Fruit fly (Drosophila melanogaster): Measurements from ENCODE around the gene CG14963.
A peak's percentile ranks its signal among the peaks of the same experiment; 100 is the strongest.

Gene CG14963

dm6 chr3L:3194059-3194458, 21.7 kb upstream of the CG14963 start (continued):
- TF ChIP-seq Nf-YB (GFP tag; optimal IDR thresholded peaks at IDR 0.05) (peak; percentile 82), Bgb (GFP tag; IDR thresholded peaks at IDR 0.05; ENCODE audit: partially characterized antibody) (no peak), crol (GFP tag; IDR thresholded peaks at IDR 0.05) (peak; percentile 53), dati (GFP tag; IDR thresholded peaks at IDR 0.05) (peak; percentile 78; the same call in 1 of the 2 replicates), al (GFP tag; IDR thresholded peaks at IDR 0.05) (peak; percentile 80), CG3838 (GFP tag; optimal IDR thresholded peaks at IDR 0.05) (peak; percentile 56), CG7556 (GFP tag; optimal IDR thresholded peaks at IDR 0.05) (peak; percentile 92), gsb-n (tag; optimal IDR thresholded peaks at IDR 0.05) (peak; percentile 93), CG1647 (GFP tag; optimal IDR thresholded peaks at IDR 0.05) (peak; percentile 72), sima (GFP tag; optimal IDR thresholded peaks at IDR 0.05) (no peak), Elba2 (GFP tag; optimal IDR thresholded peaks at IDR 0.05) (peak; percentile 55), CG15696 (tag; optimal IDR thresholded peaks at IDR 0.05) (peak; percentile 80), Lhr (GFP tag; optimal IDR thresholded peaks at IDR 0.05) (peak; percentile 78), CG10462 (GFP tag; optimal IDR thresholded peaks at IDR 0.05) (peak; percentile 80), CG13624 (GFP tag; optimal IDR thresholded peaks at IDR 0.05) (peak; percentile 23), HLH54F (GFP tag; optimal IDR thresholded peaks at IDR 0.05) (peak; percentile 48), Adf1 (GFP tag; IDR thresholded peaks at IDR 0.05) (peak; percentile 70), CG12744 (GFP tag; optimal IDR thresholded peaks at IDR 0.05) (peak; percentile 3), cad (GFP tag; optimal IDR thresholded peaks at IDR 0.05) (no peak), ranshi (GFP tag; IDR thresholded peaks at IDR 0.05) (peak; percentile 95), Awh (GFP tag; IDR thresholded peaks at IDR 0.05) (peak; percentile 96), Six4 (GFP tag; optimal IDR thresholded peaks at IDR 0.05) (peak; percentile 91), CG7987 (GFP tag; optimal IDR thresholded peaks at IDR 0.05) (peak; percentile 89), CG9876 (GFP tag; optimal IDR thresholded peaks at IDR 0.05) (no peak), Blimp-1 (GFP tag; optimal IDR thresholded peaks at IDR 0.05) (peak; percentile 90), CG5245 (GFP tag; optimal IDR thresholded peaks at IDR 0.05) (peak; percentile 87), NC2α (GFP tag; optimal IDR thresholded peaks at IDR 0.05) (no peak), CG8388 (GFP tag; optimal IDR thresholded peaks at IDR 0.05) (peak; percentile 95), CG17802 (tag; optimal IDR thresholded peaks at IDR 0.05) (peak; percentile 78), Vsx1 (GFP tag; optimal IDR thresholded peaks at IDR 0.05) (peak; percentile 86), Chrac-16 (GFP tag; optimal IDR thresholded peaks at IDR 0.05) (peak; percentile 87), H15 (GFP tag; IDR thresholded peaks at IDR 0.05) (peak; percentile 91), jing (GFP tag; optimal IDR thresholded peaks at IDR 0.05) (peak; percentile 82), ab (GFP tag; optimal IDR thresholded peaks at IDR 0.05) (no peak), CG8478 (optimal IDR thresholded peaks at IDR 0.05) (no peak), gce (GFP tag; IDR thresholded peaks at IDR 0.05) (peak; percentile 86), Taf1 (GFP tag; IDR thresholded peaks at IDR 0.05) (peak; percentile 77), inv (GFP tag; IDR thresholded peaks at IDR 0.05; ENCODE audit: partially characterized antibody) (no peak), CG7928 (GFP tag; optimal IDR thresholded peaks at IDR 0.05) (peak; percentile 50), CG3065 (GFP tag; optimal IDR thresholded peaks at IDR 0.05) (peak; percentile 63), CG11398 (GFP tag; optimal IDR thresholded peaks at IDR 0.05) (peak; percentile 13), Stat92E (GFP tag; optimal IDR thresholded peaks at IDR 0.05) (no peak), Dip3 (GFP tag; optimal IDR thresholded peaks at IDR 0.05) (peak; percentile 61), mam (GFP tag; optimal IDR thresholded peaks at IDR 0.05) (peak; percentile 57), CG4328 (GFP tag; optimal IDR thresholded peaks at IDR 0.05) (peak; percentile 47), Rfx (GFP tag; IDR thresholded peaks at IDR 0.05) (peak; percentile 92), Hr3 (GFP tag; optimal IDR thresholded peaks at IDR 0.05) (peak; percentile 89), corto (GFP tag; optimal IDR thresholded peaks at IDR 0.05) (peak; percentile 93), ind (GFP tag; optimal IDR thresholded peaks at IDR 0.05) (peak; percentile 88), CG15601 (tag; optimal IDR thresholded peaks at IDR 0.05) (peak; percentile 89), stwl (tag; optimal IDR thresholded peaks at IDR 0.05) (peak; percentile 50), CG10431 (GFP tag; optimal IDR thresholded peaks at IDR 0.05) (peak; percentile 71)
